Worm (Caenorhabditis elegans) whole organism, young adult: ENCODE measurements around the gene T27E7.4.
A peak's percentile ranks its signal among the peaks of the same experiment; 100 is the strongest.

ENCODE experiments used
- B0336.3 ChIP-seq: fragments of 200-800 bp; sonication (Bioruptor generic); IDR thresholded peaks from 2 replicates; pipeline ENCODE4 v1.3.6; 2022; ENCODE audit warnings: missing genetic modification characterization, missing compliant biosample characterization
- C06A6.2 ChIP-seq: fragments of 200-800 bp; sonication (Bioruptor generic); conservative IDR thresholded peaks from 2 replicates; pipeline ENCODE4 v1.3.6; 2022; ENCODE audit warnings: missing genetic modification characterization, missing compliant biosample characterization
- C17E4.6 ChIP-seq: fragments of 200-800 bp; sonication (Bioruptor generic); IDR thresholded peaks from 2 replicates; pipeline ENCODE4 v1.3.6; 2022; ENCODE audit warnings: missing genetic modification reagents, missing genetic modification characterization, missing compliant biosample characterization
- F23B12.7 ChIP-seq: sonication (generic microtip); optimal IDR thresholded peaks from 2 replicates; lab custom pipeline; 2017; ENCODE audit warnings: missing genetic modification characterization, mild to moderate bottlenecking, missing compliant biosample characterization, antibody characterized with exemption, moderate library complexity; ENCODE audit not compliant: insufficient read depth
- F52B5.7 ChIP-seq: sonication (generic microtip); optimal IDR thresholded peaks from 2 replicates; lab custom pipeline; 2016; ENCODE audit warnings: mild to moderate bottlenecking, missing genetic modification characterization, missing compliant biosample characterization
- K12H6.12 ChIP-seq: fragments of 200-800 bp; sonication (Bioruptor generic); optimal IDR thresholded peaks from 2 replicates; lab custom pipeline; 2018; ENCODE audit warnings: mild to moderate bottlenecking, missing genetic modification characterization, missing compliant biosample characterization
- T07F8.4 ChIP-seq: sonication (generic microtip); optimal IDR thresholded peaks from 2 replicates; lab custom pipeline; 2016; ENCODE audit warnings: mild to moderate bottlenecking, missing genetic modification characterization, moderate library complexity, missing compliant biosample characterization
- athp-1 ChIP-seq: sonication (generic microtip); optimal IDR thresholded peaks from 2 replicates; lab custom pipeline; 2017; ENCODE audit warnings: mild to moderate bottlenecking, missing genetic modification characterization, missing compliant biosample characterization
- attf-6 ChIP-seq: fragments of 200-800 bp; sonication (Bioruptor generic); IDR thresholded peaks from 2 replicates; pipeline ENCODE4 v1.3.6; 2022; ENCODE audit warnings: missing genetic modification reagents, missing genetic modification characterization, missing compliant biosample characterization
- bed-2 ChIP-seq: fragments of 200-800 bp; sonication (Bioruptor generic); IDR thresholded peaks from 2 replicates; pipeline ENCODE4 v1.3.6; 2022; ENCODE audit warnings: missing genetic modification reagents, missing genetic modification characterization, missing compliant biosample characterization
- ceh-40 ChIP-seq: fragments of 200-800 bp; sonication (Bioruptor generic); IDR thresholded peaks from 2 replicates; pipeline ENCODE4 v1.3.6; 2022; ENCODE audit warnings: missing genetic modification characterization, missing compliant biosample characterization
- ceh-91 ChIP-seq: fragments of 200-800 bp; sonication (Bioruptor generic); IDR thresholded peaks from 2 replicates; pipeline ENCODE4 v1.3.6; 2022; ENCODE audit warnings: missing genetic modification reagents, missing genetic modification characterization, missing compliant biosample characterization
- chd-7 ChIP-seq: sonication (generic microtip); optimal IDR thresholded peaks from 2 replicates; lab custom pipeline; 2016; ENCODE audit warnings: mild to moderate bottlenecking, missing genetic modification characterization, moderate library complexity, missing compliant biosample characterization
- dpff-1 ChIP-seq: sonication (generic microtip); optimal IDR thresholded peaks from 2 replicates; lab custom pipeline; 2017; ENCODE audit warnings: mild to moderate bottlenecking, missing genetic modification characterization, missing compliant biosample characterization
- egl-18 ChIP-seq: fragments of 200-800 bp; sonication (Bioruptor generic); IDR thresholded peaks from 2 replicates; pipeline ENCODE4 v1.3.6; 2022; ENCODE audit warnings: missing genetic modification reagents, missing genetic modification characterization, missing compliant biosample characterization
- egl-44 ChIP-seq: fragments of 200-800 bp; sonication (Bioruptor generic); IDR thresholded peaks from 2 replicates; pipeline ENCODE4 v1.3.6; 2022; ENCODE audit warnings: missing genetic modification reagents, missing genetic modification characterization, missing compliant biosample characterization
- him-1 ChIP-seq: sonication (generic microtip); optimal IDR thresholded peaks from 2 replicates; lab custom pipeline; 2016; ENCODE audit warnings: missing genotype, missing genetic modification reagents, missing genetic modification characterization, missing compliant biosample characterization
- hlh-12 ChIP-seq: sonication (generic microtip); optimal IDR thresholded peaks from 2 replicates; lab custom pipeline; 2016; ENCODE audit warnings: missing genetic modification characterization, missing compliant biosample characterization
- hrde-1 ChIP-seq: sonication (generic microtip); optimal IDR thresholded peaks from 2 replicates; lab custom pipeline; 2016; ENCODE audit warnings: missing genetic modification characterization, mild to moderate bottlenecking, missing compliant biosample characterization, moderate library complexity, missing genotype, missing genetic modification reagents, borderline replicate concordance
- lag-1 ChIP-seq: fragments of 200-800 bp; sonication (Bioruptor generic); IDR thresholded peaks from 2 replicates; pipeline ENCODE4 v1.3.6; 2022; ENCODE audit warnings: missing genetic modification reagents, missing genetic modification characterization, missing compliant biosample characterization
- lin-35 ChIP-seq, 3 experiments: fragments of 150-350 bp in 2 of 3; sonication (generic microtip) in 1 of 3; optimal IDR thresholded peaks; 2 replicates each; lab custom pipeline; 2014 to 2018; ENCODE audit warnings: missing biosample characterization in 3 of 3, missing genetic modification characterization in 3 of 3, missing genetic modification reagents in 3 of 3
- lin-54 ChIP-seq: fragments of 200-800 bp; sonication (Bioruptor generic); optimal IDR thresholded peaks from 2 replicates; lab custom pipeline; 2018; ENCODE audit warnings: mild to moderate bottlenecking, missing genetic modification characterization, missing compliant biosample characterization
- lsl-1 ChIP-seq: fragments of 200-800 bp; sonication (Bioruptor generic); optimal IDR thresholded peaks from 2 replicates; lab custom pipeline; 2018; ENCODE audit warnings: mild to moderate bottlenecking, missing genetic modification characterization, moderate library complexity, missing compliant biosample characterization
- lsy-27 ChIP-seq: sonication (generic microtip); optimal IDR thresholded peaks from 2 replicates; lab custom pipeline; 2017; ENCODE audit warnings: missing genetic modification characterization, mild to moderate bottlenecking, missing compliant biosample characterization, antibody characterized with exemption, missing genotype, borderline replicate concordance; ENCODE audit not compliant: insufficient read depth
- nhr-90 ChIP-seq: sonication (generic microtip); optimal IDR thresholded peaks from 2 replicates; lab custom pipeline; 2016; ENCODE audit warnings: missing genotype, mild to moderate bottlenecking, missing genetic modification characterization, missing compliant biosample characterization
- pha-4 ChIP-seq: fragments of 150-350 bp; sonication (generic microtip); optimal IDR thresholded peaks from 2 replicates; lab custom pipeline; 2014; ENCODE audit warnings: missing biosample characterization, missing genetic modification reagents, missing genetic modification characterization
- snpc-1.1 ChIP-seq: sonication (generic microtip); optimal IDR thresholded peaks from 2 replicates; lab custom pipeline; 2017; ENCODE audit warnings: missing genetic modification characterization, mild to moderate bottlenecking, missing compliant biosample characterization, antibody characterized with exemption, moderate library complexity, missing genotype, missing genetic modification reagents; ENCODE audit not compliant: insufficient read depth
- snpc-4 ChIP-seq, 5 experiments: fragments of 150-350 bp in 1 of 5; sonication (generic microtip) in 4 of 5; optimal IDR thresholded peaks; 2 replicates each; lab custom pipeline; 2014 to 2018; ENCODE audit warnings: missing genetic modification characterization in 5 of 5, missing biosample characterization in 3 of 5, antibody characterized with exemption in 2 of 5, mild to moderate bottlenecking in 2 of 5, missing compliant biosample characterization in 2 of 5, missing genotype in 2 of 5, moderate library complexity in 2 of 5, missing genetic modification reagents in 1 of 5
- sptf-2 ChIP-seq: fragments of 200-800 bp; sonication (Bioruptor generic); optimal IDR thresholded peaks from 2 replicates; lab custom pipeline; 2018; ENCODE audit warnings: mild to moderate bottlenecking, missing genetic modification characterization, missing compliant biosample characterization
- tbx-9 ChIP-seq: sonication (generic microtip); optimal IDR thresholded peaks from 2 replicates; lab custom pipeline; 2016; ENCODE audit warnings: borderline replicate concordance, missing genetic modification characterization, inconsistent platforms, missing compliant biosample characterization
- zim-3 ChIP-seq: sonication (generic microtip); optimal IDR thresholded peaks from 2 replicates; lab custom pipeline; 2017; ENCODE audit warnings: mild to moderate bottlenecking, missing genetic modification characterization, moderate library complexity, missing compliant biosample characterization
- ztf-28 ChIP-seq: fragments of 200-800 bp; sonication (Bioruptor generic); IDR thresholded peaks from 2 replicates; pipeline ENCODE4 v1.3.6; 2022; ENCODE audit warnings: missing genetic modification reagents, missing genetic modification characterization, missing compliant biosample characterization
- ztf-6 ChIP-seq: fragments of 200-800 bp; sonication (Bioruptor generic); IDR thresholded peaks from 2 replicates; pipeline ENCODE4 v1.3.6; 2022; ENCODE audit warnings: missing genetic modification reagents, missing genetic modification characterization, missing compliant biosample characterization

Gene T27E7.4

ce11 chrIV:14512405-14512804 lies 22.5 kb downstream of the T27E7.4 start, which contains the start of gene Y57G11A.5 (continued):
- TF ChIP-seq chd-7 (no peak), K12H6.12 (tag; lab: Kevin White, UChicago) (no peak), lag-1 (GFP tag; lab: Robert Waterston, UW) (no peak), egl-44 (GFP tag; lab: Robert Waterston, UW) (no peak)

ce11 chrIV:14510344-14510793 lies 24.5 kb downstream of the T27E7.4 start:
- TF ChIP-seq snpc-4 (GFP tag; optimal IDR thresholded peaks at IDR 0.05; lab: Kevin White, UChicago): peak; percentile 25
- TF ChIP-seq snpc-4 (tag; optimal IDR thresholded peaks at IDR 0.05; lab: Kevin White, UChicago): peak in 3 of 4 experiments; percentile 59 to 96 (median 65)
- peak; percentile 13 for TF ChIP-seq snpc-1.1 (tag; lab: Kevin White, UChicago)
- peak; percentile 84 for TF ChIP-seq attf-6 (GFP tag; lab: Robert Waterston, UW)

DNA sequence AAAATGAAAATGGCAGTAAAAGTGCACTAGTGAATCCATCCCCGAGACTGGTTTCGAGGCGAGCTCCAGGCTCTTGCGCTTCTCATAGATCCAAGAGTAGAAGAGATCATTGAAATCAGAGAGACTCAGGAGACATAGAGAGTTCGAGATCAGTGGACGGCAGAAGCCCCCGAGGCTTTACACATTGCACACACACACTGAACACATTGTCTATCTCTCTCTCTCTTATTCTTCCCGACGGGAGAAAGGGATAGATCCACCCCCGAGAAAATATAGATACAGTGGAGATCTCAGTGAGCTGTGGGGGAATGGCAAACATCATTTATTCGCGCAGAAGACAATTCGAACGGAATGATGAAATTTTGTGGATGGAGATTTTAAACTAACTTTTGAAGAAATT lies 27.9 kb downstream of the T27E7.4 start:
- TF ChIP-seq sptf-2 (GFP tag; lab: Kevin White, UChicago) (no peak), B0336.3 (GFP tag; lab: Robert Waterston, UW) (no peak), ztf-28 (GFP tag; lab: Robert Waterston, UW) (no peak), F23B12.7 (no peak), bed-2 (GFP tag; lab: Robert Waterston, UW) (no peak), nhr-90 (no peak), C17E4.6 (GFP tag; lab: Robert Waterston, UW) (no peak), pha-4 (tag; lab: Kevin White, UChicago) (no peak), T07F8.4 (tag; lab: Kevin White, UChicago) (no peak), him-1 (tag; lab: Kevin White, UChicago) (no peak), ceh-40 (GFP tag; lab: Robert Waterston, UW) (no peak), hlh-12 (tag; lab: Kevin White, UChicago) (no peak), F52B5.7 (tag; lab: Kevin White, UChicago) (no peak), egl-18 (no peak), C06A6.2 (GFP tag; lab: Robert Waterston, UW) (no peak)
- TF ChIP-seq, all 124 proteins: peak for 0

DNA sequence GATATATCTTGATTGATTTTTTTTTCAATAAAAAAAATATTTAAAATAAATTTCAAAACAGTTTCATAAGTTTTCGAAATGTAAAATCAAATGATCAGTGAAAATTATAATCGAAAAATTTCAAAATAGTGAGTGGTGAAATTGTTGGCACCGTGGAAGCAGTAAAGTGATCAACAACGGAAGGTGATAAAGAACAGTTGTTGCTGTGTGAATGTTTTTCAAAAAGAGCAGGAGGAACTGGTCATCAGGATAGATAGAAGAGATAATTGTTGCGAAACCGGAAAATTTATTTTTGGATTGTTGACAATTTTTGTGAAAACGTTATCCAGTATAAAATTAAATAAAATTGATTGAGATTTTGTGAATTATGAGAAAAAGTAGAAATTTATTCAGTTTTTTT lies 28.8 kb downstream of the T27E7.4 start:
- TF ChIP-seq ztf-6 (GFP tag; lab: Robert Waterston, UW) (no peak), attf-6 (GFP tag; lab: Robert Waterston, UW) (peak; percentile 41; the same call in 1 of the 2 replicates), lsl-1 (GFP tag; lab: Kevin White, UChicago) (no peak)

DNA sequence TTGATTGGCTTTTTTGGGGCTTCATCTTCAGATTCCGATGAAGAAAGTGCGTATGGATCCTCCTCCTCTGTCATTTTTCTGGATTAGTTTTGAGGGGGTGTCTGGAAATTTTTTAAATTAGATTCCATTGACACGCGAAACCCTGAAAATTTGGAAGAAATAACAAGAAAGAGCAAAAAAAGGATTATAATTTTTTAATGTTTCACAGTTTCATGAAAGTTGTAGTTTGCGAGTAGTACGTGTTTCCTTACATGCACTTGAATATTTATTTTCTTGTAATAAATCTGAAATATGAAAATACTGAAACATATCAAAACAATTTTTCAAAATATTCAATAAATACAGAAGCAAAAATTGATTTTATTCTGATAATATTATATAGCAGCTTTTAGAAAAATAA lies 29.8 kb downstream of the T27E7.4 start, which contains the start of gene tag-273:
Gene tag-273, minus strand, starts transcription at position 101 of the 400 bp plus-strand sequence.
- TF ChIP-seq dpff-1 (tag; lab: Kevin White, UChicago) (no peak), hrde-1 (no peak), lin-54 (GFP tag; lab: Kevin White, UChicago) (no peak), egl-18 (no peak), athp-1 (no peak), ztf-28 (GFP tag; lab: Robert Waterston, UW) (no peak), lin-35 (GFP tag; optimal IDR thresholded peaks at IDR 0.05; lab: Kevin White, UChicago) (no peak), tbx-9 (tag; lab: Kevin White, UChicago) (no peak), ceh-91 (GFP tag; lab: Robert Waterston, UW) (no peak), zim-3 (tag; lab: Kevin White, UChicago) (no peak), lsy-27 (tag; lab: Kevin White, UChicago) (no peak), T07F8.4 (tag; lab: Kevin White, UChicago) (no peak)
